Worm (Caenorhabditis elegans): Measurements from ENCODE around the gene lfi-1.

The lfi-1 gene

DNA sequence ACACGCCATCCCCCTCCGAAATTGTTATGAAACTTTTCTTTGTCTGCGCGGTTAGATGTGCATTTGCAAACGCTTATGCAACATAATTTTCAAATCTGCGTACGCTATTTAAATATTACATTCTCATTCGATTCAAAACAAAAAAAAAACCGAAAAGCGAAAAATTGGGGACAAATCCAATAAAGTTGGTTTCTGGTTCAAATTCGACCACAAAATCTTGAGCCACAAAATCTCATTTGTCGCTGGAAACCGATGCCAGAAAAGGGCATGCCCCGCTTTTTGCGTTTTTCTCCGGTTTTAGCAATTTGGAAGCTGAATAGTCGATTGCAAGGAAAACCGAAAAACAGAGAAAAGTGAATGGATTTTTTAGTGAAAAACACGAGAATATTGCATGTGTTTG, 44.6 kb upstream of the lfi-1 start:
- TF ChIP-seq hlh-11 (tag; optimal IDR thresholded peaks at IDR 0.05) (no peak), madf-5 (GFP tag; IDR thresholded peaks at IDR 0.05) (no peak), lin-13 (GFP tag; optimal IDR thresholded peaks at IDR 0.05) (no peak), nhr-76 (tag; optimal IDR thresholded peaks at IDR 0.05) (no peak), ctbp-1 (GFP tag; IDR thresholded peaks at IDR 0.05) (no peak), spr-1 (tag; optimal IDR thresholded peaks at IDR 0.05) (no peak), ceh-62 (tag; optimal IDR thresholded peaks at IDR 0.05) (no peak), mxl-2 (GFP tag; conservative IDR thresholded peaks at IDR 0.05) (no peak), lin-39 (tag; optimal IDR thresholded peaks at IDR 0.05) (no peak), spr-3 (GFP tag; optimal IDR thresholded peaks at IDR 0.05) (no peak), lim-7 (GFP tag; IDR thresholded peaks at IDR 0.05) (no peak), rbr-2 (tag; optimal IDR thresholded peaks at IDR 0.05) (no peak), Y5F2A.4 (GFP tag; optimal IDR thresholded peaks at IDR 0.05) (no peak), jun-1 (tag; optimal IDR thresholded peaks at IDR 0.05) (no peak), lin-15B (tag; optimal IDR thresholded peaks at IDR 0.05) (no peak), ZK546.5 (tag; optimal IDR thresholded peaks at IDR 0.05) (no peak), ceh-20 (GFP tag; IDR thresholded peaks at IDR 0.05) (no peak), Y105C5A.15 (GFP tag; IDR thresholded peaks at IDR 0.05) (no peak), ztf-7 (tag; optimal IDR thresholded peaks at IDR 0.05) (no peak), mdl-1 (tag; optimal IDR thresholded peaks at IDR 0.05) (no peak)

DNA sequence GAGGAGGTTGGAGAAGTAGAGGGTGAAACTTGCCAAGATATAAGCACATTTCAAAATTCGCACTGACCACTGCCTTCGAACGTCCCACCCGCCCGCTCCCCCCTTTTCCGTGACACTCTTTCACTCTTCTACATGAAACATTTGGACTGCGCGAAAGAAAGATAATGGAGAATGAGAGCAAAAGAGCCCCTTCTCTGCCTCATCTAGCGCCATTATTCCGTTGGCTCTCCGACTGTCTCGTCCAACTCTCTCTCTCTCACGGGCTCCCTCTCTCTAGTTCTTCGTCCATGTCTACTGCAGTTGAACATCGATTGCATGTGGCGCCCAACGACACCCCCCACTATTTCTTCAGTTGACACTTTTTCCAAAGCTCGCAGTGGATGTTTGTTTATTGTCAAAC, 43.7 kb upstream of the lfi-1 start:
- TF ChIP-seq mep-1 (tag; optimal IDR thresholded peaks at IDR 0.05) = peak; percentile 8
- TF ChIP-seq lin-15B (tag; optimal IDR thresholded peaks at IDR 0.05) = no peak
- 0 out of 2 replicates have a peak, but pooled peaks have one; percentile 44 for TF ChIP-seq hmg-1.1 (GFP tag; IDR thresholded peaks at IDR 0.05)
- TF ChIP-seq ceh-44 (GFP tag; IDR thresholded peaks at IDR 0.05) = no peak
- TF ChIP-seq skn-1 (tag; optimal IDR thresholded peaks at IDR 0.05) = no peak
- TF ChIP-seq mdt-29 (GFP tag; IDR thresholded peaks at IDR 0.05) = no peak
- 0 out of 2 replicates have a peak, but pooled peaks have one; percentile 46 for TF ChIP-seq ctbp-1 (GFP tag; IDR thresholded peaks at IDR 0.05)
- TF ChIP-seq vab-7 (GFP tag; IDR thresholded peaks at IDR 0.05) = no peak
- TF ChIP-seq aly-2 (tag; optimal IDR thresholded peaks at IDR 0.05) = no peak
- TF ChIP-seq T26A8.4 (GFP tag; IDR thresholded peaks at IDR 0.05) = no peak
- TF ChIP-seq cey-2 (tag; optimal IDR thresholded peaks at IDR 0.05; ENCODE audit: borderline replicate concordance, insufficient read depth) = no peak
- no peak for TF ChIP-seq php-3 (GFP tag; IDR thresholded peaks at IDR 0.05)

- TF ChIP-seq zip-2 (tag; optimal IDR thresholded peaks at IDR 0.05) (no peak), fkh-10 (GFP tag; optimal IDR thresholded peaks at IDR 0.05) (peak; percentile 34), snpc-4 (tag; optimal IDR thresholded peaks at IDR 0.05) (no peak), ceh-32 (tag; optimal IDR thresholded peaks at IDR 0.05; ENCODE audit: poor library complexity) (no peak), sdz-12 (GFP tag; optimal IDR thresholded peaks at IDR 0.05) (no peak), cey-2 (tag; optimal IDR thresholded peaks at IDR 0.05; ENCODE audit: borderline replicate concordance, insufficient read depth) (no peak), hlh-11 (tag; optimal IDR thresholded peaks at IDR 0.05) (no peak)
Measured at ce11 chrX:4938990-4939389, 37.6 kb upstream of the lfi-1 start.

- TF ChIP-seq lin-38 (GFP tag; IDR thresholded peaks at IDR 0.05) (no peak), ceh-28 (tag; optimal IDR thresholded peaks at IDR 0.05) (no peak), ceh-44 (GFP tag; IDR thresholded peaks at IDR 0.05) (no peak), nhr-237 (tag; optimal IDR thresholded peaks at IDR 0.05) (no peak), lim-7 (GFP tag; IDR thresholded peaks at IDR 0.05) (no peak), hlh-11 (tag; optimal IDR thresholded peaks at IDR 0.05) (no peak), R02D3.7 (tag; optimal IDR thresholded peaks at IDR 0.05) (no peak), Y48G9A.11 (GFP tag; IDR thresholded peaks at IDR 0.05) (no peak)
Measured at ce11 chrX:4947749-4948148, 28.9 kb upstream of the lfi-1 start, which contains the start of gene tyra-3. Gene tyra-3 (plus strand): TSS chrX:4948049.

Data from whole organism, L4 larva.